Fruit fly (Drosophila melanogaster) whole organism, adult: Measurements from ENCODE around the gene RhoGEF64C.

Source experiments
- CG11617 ChIP-seq: fragments of 200-800 bp; sonication (Bioruptor generic); optimal IDR thresholded peaks from 2 replicates; lab custom pipeline; 2017; ENCODE audit warnings: mild to moderate bottlenecking, missing biosample characterization, missing genetic modification reagents, missing genetic modification characterization
- CG12768 ChIP-seq: fragments of 200-800 bp; sonication (Bioruptor generic); optimal IDR thresholded peaks from 2 replicates; lab custom pipeline; 2017; ENCODE audit warnings: missing biosample characterization, missing genetic modification characterization, mild to moderate bottlenecking, moderate library complexity, missing genetic modification reagents
- CG1620 ChIP-seq: fragments of 200-800 bp; sonication (Bioruptor generic); optimal IDR thresholded peaks from 2 replicates; lab custom pipeline; 2016; ENCODE audit warnings: missing biosample characterization, missing genetic modification characterization
- CG33017 ChIP-seq: fragments of 200-800 bp; sonication (Bioruptor generic); optimal IDR thresholded peaks from 2 replicates; lab custom pipeline; 2018; ENCODE audit warnings: missing biosample characterization, mild to moderate bottlenecking, missing genetic modification characterization, moderate library complexity
- CG5204 ChIP-seq: fragments of 200-800 bp; sonication (Bioruptor generic); optimal IDR thresholded peaks from 2 replicates; lab custom pipeline; 2016; ENCODE audit warnings: missing biosample characterization, missing genetic modification characterization
- CG7101 ChIP-seq: fragments of 200-800 bp; sonication (Bioruptor generic); optimal IDR thresholded peaks from 2 replicates; lab custom pipeline; 2018; ENCODE audit warnings: missing biosample characterization, mild to moderate bottlenecking, missing genetic modification characterization, moderate library complexity
- Hr96 ChIP-seq: fragments of 200-800 bp; sonication (Bioruptor generic); optimal IDR thresholded peaks from 2 replicates; lab custom pipeline; 2016; ENCODE audit warnings: missing biosample characterization, missing genetic modification characterization
- bab1 ChIP-seq: fragments of 200-800 bp; sonication (Bioruptor generic); optimal IDR thresholded peaks from 3 replicates; lab custom pipeline; 2019; ENCODE audit warnings: missing biosample characterization, mild to moderate bottlenecking, missing genetic modification characterization, moderate library complexity
- kay ChIP-seq: fragments of 200-800 bp; sonication (Bioruptor generic); peaks from one replicate; lab custom pipeline; 2016; ENCODE audit warnings: missing biosample characterization, missing genetic modification characterization, borderline replicate concordance
- pad ChIP-seq: fragments of 200-800 bp; sonication (Bioruptor generic); optimal IDR thresholded peaks from 3 replicates; lab custom pipeline; 2017; ENCODE audit warnings: missing biosample characterization, missing genetic modification characterization, mild to moderate bottlenecking, moderate library complexity, missing genetic modification reagents

- TF ChIP-seq bab1 (GFP tag; lab: Kevin White, UChicago), result no peak
- TF ChIP-seq Hr96 (GFP tag; lab: Kevin White, UChicago), result no peak
- TF ChIP-seq CG11617 (GFP tag; lab: Kevin White, UChicago), result no peak
- no peak for TF ChIP-seq CG7101 (tag; lab: Kevin White, UChicago)
- TF ChIP-seq kay (GFP tag; lab: Kevin White, UChicago), result no peak
- no peak for TF ChIP-seq CG33017 (tag; lab: Kevin White, UChicago)
- TF ChIP-seq CG5204 (GFP tag; lab: Kevin White, UChicago), result no peak
- no peak for TF ChIP-seq pad (GFP tag; lab: Kevin White, UChicago)
- TF ChIP-seq CG12768, result no peak
- no peak for TF ChIP-seq CG1620 (GFP tag; lab: Kevin White, UChicago)
These were observed 55.5 kb downstream of the RhoGEF64C start for dm6 chr3L:4748053-4748452.
